Worm (Caenorhabditis elegans) whole organism, L3 larva: ENCODE results near the gene C35B1.4.
A peak's percentile ranks its signal among the peaks of the same experiment; 100 is the strongest.

Experiments used
- R02D3.7 ChIP-seq: fragments of 150-350 bp; optimal IDR thresholded peaks from 2 replicates; lab custom pipeline; 2014; ENCODE audit warnings: missing biosample characterization, missing genetic modification characterization
- elt-3 ChIP-seq, 3 experiments: fragments of 150-350 bp in 1 of 3; sonication (generic microtip) in 2 of 3; optimal IDR thresholded peaks; 2 replicates in 2 of 3; 4 replicates in 1 of 3; lab custom pipeline; 2014 to 2017; ENCODE audit warnings: missing biosample characterization in 3 of 3, missing genetic modification characterization in 3 of 3
- fkh-10 ChIP-seq: sonication (generic microtip); optimal IDR thresholded peaks from 2 replicates; lab custom pipeline; 2017; ENCODE audit warnings: missing biosample characterization, missing genetic modification reagents, missing genetic modification characterization
- fos-1 ChIP-seq: fragments of 150-350 bp; optimal IDR thresholded peaks from 2 replicates; lab custom pipeline; 2014; ENCODE audit warnings: missing biosample characterization, missing genetic modification characterization
- lsy-12 ChIP-seq: sonication (generic microtip); optimal IDR thresholded peaks from 2 replicates; lab custom pipeline; 2016; ENCODE audit warnings: mild to moderate bottlenecking, missing genetic modification characterization, missing compliant biosample characterization
- nhr-11 ChIP-seq: fragments of 150-350 bp; optimal IDR thresholded peaks from 2 replicates; lab custom pipeline; 2014; ENCODE audit warnings: missing biosample characterization, missing genetic modification characterization
- nhr-25 ChIP-seq: sonication (generic microtip); optimal IDR thresholded peaks from 2 replicates; lab custom pipeline; 2017; ENCODE audit warnings: missing biosample characterization, missing genetic modification characterization
- pqm-1 ChIP-seq: fragments of 150-350 bp; optimal IDR thresholded peaks from 2 replicates; lab custom pipeline; 2017; ENCODE audit warnings: missing biosample characterization, missing genetic modification characterization, inconsistent platforms
- snpc-4 ChIP-seq: fragments of 150-350 bp; optimal IDR thresholded peaks from 2 replicates; lab custom pipeline; 2014; ENCODE audit warnings: missing biosample characterization, missing genetic modification characterization
- unc-62 ChIP-seq: fragments of 150-350 bp; sonication (generic microtip); optimal IDR thresholded peaks from 4 replicates; lab custom pipeline; 2014; ENCODE audit warnings: missing biosample characterization, missing genetic modification reagents, missing genetic modification characterization
- ztf-11 ChIP-seq: fragments of 150-350 bp; optimal IDR thresholded peaks from 2 replicates; lab custom pipeline; 2014; ENCODE audit warnings: missing biosample characterization, missing genetic modification characterization

ce11 chrIV:4085022-4085421 is 5.4 kb downstream of the C35B1.4 start:
- TF ChIP-seq lsy-12 (tag; lab: Kevin White, UChicago) (no peak), unc-62 (no peak), fos-1 (tag; lab: Kevin White, UChicago) (no peak), elt-3 (tag; optimal IDR thresholded peaks at IDR 0.05; lab: Kevin White, UChicago) (no peak), ztf-11 (tag; lab: Kevin White, UChicago) (no peak), nhr-11 (no peak), fkh-10 (GFP tag; lab: Kevin White, UChicago) (no peak), pqm-1 (tag; lab: Kevin White, UChicago) (peak; percentile 47), nhr-25 (no peak), snpc-4 (tag; lab: Kevin White, UChicago) (no peak), R02D3.7 (tag; lab: Kevin White, UChicago) (no peak)
